Worm (Caenorhabditis elegans) whole organism, late embryonic: ENCODE measurements around the gene clp-7.

Experiments
- C38D4.7 ChIP-seq: fragments of 200-800 bp; sonication (Bioruptor generic); optimal IDR thresholded peaks from 2 replicates; lab custom pipeline; 2018; ENCODE audit warnings: mild to moderate bottlenecking, missing genetic modification characterization, moderate library complexity, missing compliant biosample characterization
- K02D7.2 ChIP-seq: sonication (generic microtip); optimal IDR thresholded peaks from 2 replicates; lab custom pipeline; 2017; ENCODE audit warnings: mild to moderate bottlenecking, missing genetic modification characterization, missing compliant biosample characterization
- K09A11.1 ChIP-seq: sonication (generic microtip); optimal IDR thresholded peaks from 2 replicates; lab custom pipeline; 2017; ENCODE audit warnings: antibody characterized with exemption, mild to moderate bottlenecking, missing genetic modification characterization, missing compliant biosample characterization; ENCODE audit not compliant: insufficient read depth
- Y22D7AL.16 ChIP-seq: sonication (generic microtip); optimal IDR thresholded peaks from 2 replicates; lab custom pipeline; 2016; ENCODE audit warnings: missing genetic modification characterization, missing compliant biosample characterization
- ahr-1 ChIP-seq: sonication (generic microtip); optimal IDR thresholded peaks from 2 replicates; lab custom pipeline; 2016; ENCODE audit warnings: missing genetic modification characterization, missing compliant biosample characterization
- ceh-18 ChIP-seq: sonication (generic microtip); optimal IDR thresholded peaks from 2 replicates; lab custom pipeline; 2016; ENCODE audit warnings: missing genetic modification characterization, missing compliant biosample characterization
- ceh-24 ChIP-seq: sonication (generic microtip); optimal IDR thresholded peaks from 2 replicates; lab custom pipeline; 2016; ENCODE audit warnings: mild to moderate bottlenecking, missing genetic modification characterization, missing compliant biosample characterization
- ceh-30 ChIP-seq: fragments of 150-350 bp; optimal IDR thresholded peaks from 2 replicates; lab custom pipeline; 2014; ENCODE audit warnings: missing biosample characterization, missing genetic modification characterization
- ceh-31 ChIP-seq: sonication (generic microtip); optimal IDR thresholded peaks from 2 replicates; lab custom pipeline; 2016; ENCODE audit warnings: missing genetic modification characterization, missing compliant biosample characterization
- ceh-34 ChIP-seq: sonication (generic microtip); optimal IDR thresholded peaks from 2 replicates; lab custom pipeline; 2016; ENCODE audit warnings: mild to moderate bottlenecking, missing genetic modification characterization, missing compliant biosample characterization
- ceh-45 ChIP-seq: fragments of 200-800 bp; sonication (Bioruptor generic); IDR thresholded peaks from 2 replicates; pipeline ENCODE4 v1.3.6; 2022; ENCODE audit warnings: missing genetic modification reagents, missing genetic modification characterization, missing compliant biosample characterization
- ceh-48 ChIP-seq: sonication (generic microtip); optimal IDR thresholded peaks from 2 replicates; lab custom pipeline; 2016; ENCODE audit warnings: missing genetic modification characterization, inconsistent platforms, missing compliant biosample characterization
- ceh-6 ChIP-seq: fragments of 200-800 bp; sonication (Bioruptor generic); optimal IDR thresholded peaks from 2 replicates; lab custom pipeline; 2018; ENCODE audit warnings: mild to moderate bottlenecking, missing genetic modification characterization, missing compliant biosample characterization
- che-1 ChIP-seq: sonication (generic microtip); optimal IDR thresholded peaks from 2 replicates; lab custom pipeline; 2016; ENCODE audit warnings: mild to moderate bottlenecking, missing genetic modification characterization, missing compliant biosample characterization
- dmd-4 ChIP-seq: sonication (generic microtip); optimal IDR thresholded peaks from 2 replicates; lab custom pipeline; 2016; ENCODE audit warnings: borderline replicate concordance, missing genetic modification characterization, missing compliant biosample characterization
- dve-1 ChIP-seq: sonication (generic microtip); optimal IDR thresholded peaks from 2 replicates; lab custom pipeline; 2017; ENCODE audit warnings: antibody characterized with exemption, mild to moderate bottlenecking, missing genetic modification characterization, missing compliant biosample characterization
- elt-2 ChIP-seq: sonication (generic microtip); optimal IDR thresholded peaks from 2 replicates; lab custom pipeline; 2016; ENCODE audit warnings: missing genetic modification reagents, missing genetic modification characterization, missing compliant biosample characterization
- elt-4 ChIP-seq: sonication (generic microtip); optimal IDR thresholded peaks from 2 replicates; lab custom pipeline; 2016; ENCODE audit warnings: missing genetic modification characterization, missing compliant biosample characterization
- fkh-10 ChIP-seq: fragments of 150-350 bp; optimal IDR thresholded peaks from 2 replicates; lab custom pipeline; 2014; ENCODE audit warnings: missing biosample characterization, missing genetic modification reagents, missing genetic modification characterization
- fkh-6 ChIP-seq: sonication (generic microtip); optimal IDR thresholded peaks from 2 replicates; lab custom pipeline; 2016; ENCODE audit warnings: missing genetic modification characterization, missing compliant biosample characterization
- hlh-15 ChIP-seq: sonication (generic microtip); optimal IDR thresholded peaks from 2 replicates; lab custom pipeline; 2016; ENCODE audit warnings: missing genetic modification characterization, missing compliant biosample characterization
- hlh-30 ChIP-seq: sonication (generic microtip); optimal IDR thresholded peaks from 2 replicates; lab custom pipeline; 2017; ENCODE audit warnings: antibody characterized with exemption, missing genetic modification characterization, missing compliant biosample characterization; ENCODE audit not compliant: insufficient read depth
- hlh-6 ChIP-seq: sonication (generic microtip); optimal IDR thresholded peaks from 2 replicates; lab custom pipeline; 2016; ENCODE audit warnings: missing genotype, missing genetic modification characterization, missing compliant biosample characterization
- hlh-8 ChIP-seq: sonication (generic microtip); optimal IDR thresholded peaks from 2 replicates; lab custom pipeline; 2016; ENCODE audit warnings: missing genotype, missing genetic modification characterization, missing compliant biosample characterization
- lim-6 ChIP-seq: sonication (generic microtip); optimal IDR thresholded peaks from 2 replicates; lab custom pipeline; 2016; ENCODE audit warnings: missing genetic modification characterization, missing compliant biosample characterization
- lin-11 ChIP-seq: fragments of 200-800 bp; sonication (Bioruptor generic); optimal IDR thresholded peaks from 2 replicates; lab custom pipeline; 2018; ENCODE audit warnings: mild to moderate bottlenecking, missing genetic modification characterization, missing compliant biosample characterization
- madf-2 ChIP-seq: sonication (generic microtip); optimal IDR thresholded peaks from 2 replicates; lab custom pipeline; 2017; ENCODE audit warnings: missing genetic modification characterization, missing compliant biosample characterization
- mec-3 ChIP-seq: sonication (generic microtip); optimal IDR thresholded peaks from 2 replicates; lab custom pipeline; 2016; ENCODE audit warnings: borderline replicate concordance, missing genetic modification characterization, missing compliant biosample characterization
- nhr-11 ChIP-seq: fragments of 150-350 bp; optimal IDR thresholded peaks from 2 replicates; lab custom pipeline; 2014; ENCODE audit warnings: missing biosample characterization, missing genetic modification characterization
- nhr-232 ChIP-seq: sonication (generic microtip); optimal IDR thresholded peaks from 2 replicates; lab custom pipeline; 2016; ENCODE audit warnings: missing genetic modification characterization, missing compliant biosample characterization
- npax-4 ChIP-seq: sonication (generic microtip); optimal IDR thresholded peaks from 2 replicates; lab custom pipeline; 2016; ENCODE audit warnings: missing genetic modification characterization, missing compliant biosample characterization
- pag-3 ChIP-seq: sonication (generic microtip); optimal IDR thresholded peaks from 2 replicates; lab custom pipeline; 2016; ENCODE audit warnings: missing compliant biosample characterization, missing genetic modification characterization, borderline replicate concordance
- pha-2 ChIP-seq: sonication (generic microtip); optimal IDR thresholded peaks from 2 replicates; lab custom pipeline; 2017; ENCODE audit warnings: mild to moderate bottlenecking, missing genetic modification characterization, missing compliant biosample characterization
- rnt-1 ChIP-seq: sonication (generic microtip); optimal IDR thresholded peaks from 2 replicates; lab custom pipeline; 2016; ENCODE audit warnings: missing genetic modification characterization, missing compliant biosample characterization
- syd-9 ChIP-seq: sonication (generic microtip); optimal IDR thresholded peaks from 2 replicates; lab custom pipeline; 2016; ENCODE audit warnings: mild to moderate bottlenecking, missing genetic modification characterization, moderate library complexity, missing compliant biosample characterization
- tbx-2 ChIP-seq: sonication (generic microtip); optimal IDR thresholded peaks from 2 replicates; lab custom pipeline; 2016; ENCODE audit warnings: missing genetic modification characterization, missing compliant biosample characterization
- tbx-7 ChIP-seq: sonication (generic microtip); optimal IDR thresholded peaks from 2 replicates; lab custom pipeline; 2016; ENCODE audit warnings: missing genotype, missing genetic modification characterization, missing compliant biosample characterization
- unc-3 ChIP-seq, 2 experiments: fragments of 200-800 bp in 1 of 2; sonication (Bioruptor generic) in 1 of 2; sonication (generic microtip) in 1 of 2; conservative IDR thresholded peaks in 1 of 2; optimal IDR thresholded peaks in 1 of 2; 2 replicates each; pipeline versions ENCODE4 v1.3.6 to Lab custom; 2016 to 2022; ENCODE audit warnings: missing compliant biosample characterization in 2 of 2, missing genetic modification characterization in 2 of 2, missing genetic modification reagents in 1 of 2
- unc-42 ChIP-seq: sonication (generic microtip); optimal IDR thresholded peaks from 2 replicates; lab custom pipeline; 2016; ENCODE audit warnings: missing genotype, missing genetic modification characterization, missing compliant biosample characterization
- unc-86 ChIP-seq: sonication (generic microtip); optimal IDR thresholded peaks from 2 replicates; lab custom pipeline; 2016; ENCODE audit warnings: missing genetic modification characterization, missing compliant biosample characterization

Gene clp-7

DNA sequence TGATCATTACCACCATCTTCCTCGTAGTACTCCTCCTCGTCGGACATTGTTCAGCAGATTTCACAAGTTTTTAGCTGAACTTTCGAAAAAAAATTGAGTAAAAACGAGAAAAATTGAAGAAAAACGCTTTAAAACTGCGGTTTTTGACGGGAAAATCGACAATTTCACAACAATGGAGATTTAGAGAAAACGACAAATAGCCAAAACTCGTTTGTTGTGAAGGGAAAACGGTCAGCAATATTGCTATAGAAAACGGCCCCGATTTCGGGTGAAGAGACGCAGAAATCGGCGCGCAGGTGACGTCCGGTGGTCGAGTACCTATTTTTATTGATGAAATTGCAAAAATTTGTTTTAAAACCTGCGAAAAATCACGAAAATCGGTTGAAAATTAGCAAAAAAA is at the start of gene clp-7:
Gene clp-7 (minus strand): TSS at position 47 of the 400 bp plus-strand sequence.
- TF ChIP-seq npax-4 (no peak), unc-86 (tag; lab: Kevin White, UChicago) (no peak), ceh-48 (tag; lab: Kevin White, UChicago) (no peak), hlh-6 (tag; lab: Kevin White, UChicago) (no peak), ceh-24 (tag; lab: Kevin White, UChicago) (no peak), dmd-4 (no peak), lin-11 (tag; lab: Kevin White, UChicago) (no peak), dve-1 (no peak), ceh-18 (tag; lab: Kevin White, UChicago) (no peak), tbx-7 (no peak), fkh-10 (GFP tag; lab: Kevin White, UChicago) (no peak), C38D4.7 (GFP tag; lab: Kevin White, UChicago) (no peak), K09A11.1 (tag; lab: Kevin White, UChicago) (no peak), lim-6 (tag; lab: Kevin White, UChicago) (no peak), unc-3 (GFP tag; conservative IDR thresholded peaks at IDR 0.05; lab: Robert Waterston, UW) (no peak), unc-3 (tag; optimal IDR thresholded peaks at IDR 0.05; lab: Kevin White, UChicago) (no peak)

DNA sequence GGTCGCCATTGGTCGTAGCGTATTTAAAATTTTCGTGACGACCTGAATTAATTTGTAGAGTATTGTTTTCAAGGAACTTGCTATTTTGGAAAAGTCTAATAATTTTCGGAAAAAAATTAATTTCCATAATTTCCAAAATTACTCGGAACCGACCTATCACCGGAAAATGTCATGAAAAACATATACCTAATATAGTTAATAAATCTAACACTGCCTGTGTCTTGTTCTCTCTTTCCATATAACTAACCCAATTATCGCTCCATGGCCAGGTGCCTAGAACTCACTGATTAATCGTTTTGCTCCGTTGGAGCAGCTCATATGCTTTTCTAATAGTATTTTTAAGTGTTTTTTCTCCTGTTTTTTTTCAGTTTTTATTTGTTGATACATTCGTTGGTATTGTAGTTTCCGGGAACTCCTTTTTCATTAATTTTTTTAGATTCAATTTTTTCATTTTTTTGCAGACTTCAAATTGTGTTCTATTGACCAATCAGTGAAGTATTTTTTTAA is 39.3 kb upstream of the clp-7 start, which contains the start of gene Y77E11A.16:
Gene Y77E11A.16 (plus strand): TSS at position 457 of the 507 bp plus-strand sequence.
- TF ChIP-seq unc-42 (tag; lab: Kevin White, UChicago) (peak; percentile 5), mec-3 (tag; lab: Kevin White, UChicago) (no peak), ceh-6 (GFP tag; lab: Kevin White, UChicago) (no peak), hlh-30 (tag; lab: Kevin White, UChicago) (no peak), ceh-30 (tag; lab: Kevin White, UChicago) (no peak)

ce11 chrIV:1478649-1479048 is 32.9 kb upstream of the clp-7 start:
- TF ChIP-seq ceh-34 (tag; lab: Kevin White, UChicago), result no peak
- TF ChIP-seq dmd-4, result no peak
- TF ChIP-seq ahr-1 (tag; lab: Kevin White, UChicago), result no peak
- no peak for TF ChIP-seq ceh-48 (tag; lab: Kevin White, UChicago)
- no peak for TF ChIP-seq K02D7.2 (tag; lab: Kevin White, UChicago)
- TF ChIP-seq unc-42 (tag; lab: Kevin White, UChicago), result no peak
- no peak for TF ChIP-seq ceh-24 (tag; lab: Kevin White, UChicago)
- no peak for TF ChIP-seq Y22D7AL.16 (tag; lab: Kevin White, UChicago)
- no peak for TF ChIP-seq tbx-7
- TF ChIP-seq hlh-8 (tag; lab: Kevin White, UChicago), result no peak
- no peak for TF ChIP-seq ceh-31 (tag; lab: Kevin White, UChicago)
- no peak for TF ChIP-seq nhr-11
- no peak for TF ChIP-seq elt-2 (tag; lab: Kevin White, UChicago)
- TF ChIP-seq fkh-6, result no peak
- no peak for TF ChIP-seq che-1 (tag; lab: Kevin White, UChicago)
- no peak for TF ChIP-seq K09A11.1 (tag; lab: Kevin White, UChicago)

DNA sequence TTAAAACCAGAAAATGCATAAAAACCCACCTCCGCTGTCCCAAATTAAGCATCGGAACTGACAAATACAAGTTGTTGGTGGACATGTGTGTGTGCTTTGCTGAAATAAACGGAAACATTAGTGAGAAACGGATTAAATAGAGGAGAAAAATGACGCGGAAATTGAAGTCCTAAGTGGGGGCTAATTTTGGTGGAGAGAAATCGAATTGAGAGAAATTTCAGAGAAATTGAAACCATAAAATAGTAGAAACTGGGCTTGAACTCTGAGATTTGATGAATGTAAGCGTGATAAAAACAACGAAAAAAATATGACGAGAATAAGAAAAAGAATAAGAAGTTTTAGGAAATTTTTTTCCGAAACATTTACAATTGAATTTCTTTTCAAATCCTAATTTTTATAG is 29.2 kb upstream of the clp-7 start, which contains the start of gene Y77E11A.12:
Gene Y77E11A.12 (minus strand): TSS at position 101 of the 400 bp plus-strand sequence.
- TF ChIP-seq elt-4 (no peak), hlh-15 (no peak), pha-2 (tag; lab: Kevin White, UChicago) (no peak), unc-86 (tag; lab: Kevin White, UChicago) (no peak), hlh-6 (tag; lab: Kevin White, UChicago) (no peak), C38D4.7 (GFP tag; lab: Kevin White, UChicago) (no peak), pag-3 (no peak), tbx-2 (tag; lab: Kevin White, UChicago) (no peak), madf-2 (tag; lab: Kevin White, UChicago) (no peak), unc-3 (GFP tag; conservative IDR thresholded peaks at IDR 0.05; lab: Robert Waterston, UW) (no peak), unc-3 (tag; optimal IDR thresholded peaks at IDR 0.05; lab: Kevin White, UChicago) (no peak), syd-9 (tag; lab: Kevin White, UChicago) (no peak), elt-2 (tag; lab: Kevin White, UChicago) (no peak), fkh-10 (GFP tag; lab: Kevin White, UChicago) (no peak), rnt-1 (tag; lab: Kevin White, UChicago) (no peak), ceh-45 (no peak), nhr-232 (tag; lab: Kevin White, UChicago) (no peak), npax-4 (no peak)
